Worm (Caenorhabditis elegans): ENCODE results near the gene hlh-3.

DNA sequence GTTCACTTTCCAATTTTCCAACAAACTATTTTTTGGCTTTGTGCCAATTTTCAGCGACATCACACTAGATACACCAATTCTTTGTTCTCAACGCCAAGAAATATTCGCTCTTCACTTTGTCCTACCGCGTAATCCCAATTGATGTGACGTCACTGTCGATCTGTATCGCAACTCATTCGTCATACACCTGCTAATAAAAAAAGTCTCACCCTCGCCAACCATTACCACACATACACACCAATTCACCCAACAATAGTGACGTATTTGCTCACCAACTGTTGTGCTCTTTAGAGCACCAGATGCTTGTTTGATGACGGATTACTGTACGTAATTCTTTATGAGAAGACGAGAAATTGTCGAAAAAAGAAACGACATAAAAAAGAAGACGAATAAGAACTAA is 23.1 kb upstream of the hlh-3 start:
- no peak for TF ChIP-seq cog-1 (tag; optimal IDR thresholded peaks at IDR 0.05)
- TF ChIP-seq ref-1 (GFP tag; conservative IDR thresholded peaks at IDR 0.05), result no peak
- no peak for TF ChIP-seq flt-1 (GFP tag; IDR thresholded peaks at IDR 0.05)
